Worm (Caenorhabditis elegans) whole organism, late embryonic: ENCODE data around the gene F48E3.2.

ENCODE experiments used
- T23F11.4 ChIP-seq: fragments of 200-800 bp; sonication (Bioruptor generic); optimal IDR thresholded peaks from 2 replicates; lab custom pipeline; 2018; ENCODE audit warnings: mild to moderate bottlenecking, missing genetic modification characterization, missing compliant biosample characterization
- ama-1 ChIP-seq: fragments of 150-350 bp; optimal IDR thresholded peaks from 2 replicates; lab custom pipeline; 2014
- pag-3 ChIP-seq: sonication (generic microtip); optimal IDR thresholded peaks from 2 replicates; lab custom pipeline; 2016; ENCODE audit warnings: missing compliant biosample characterization, missing genetic modification characterization, borderline replicate concordance
- pha-4 ChIP-seq: fragments of 150-350 bp; optimal IDR thresholded peaks from 2 replicates; lab custom pipeline; 2018; ENCODE audit warnings: missing biosample characterization, missing genetic modification reagents, missing genetic modification characterization
- rnt-1 ChIP-seq: sonication (generic microtip); optimal IDR thresholded peaks from 2 replicates; lab custom pipeline; 2016; ENCODE audit warnings: missing genetic modification characterization, missing compliant biosample characterization

DNA sequence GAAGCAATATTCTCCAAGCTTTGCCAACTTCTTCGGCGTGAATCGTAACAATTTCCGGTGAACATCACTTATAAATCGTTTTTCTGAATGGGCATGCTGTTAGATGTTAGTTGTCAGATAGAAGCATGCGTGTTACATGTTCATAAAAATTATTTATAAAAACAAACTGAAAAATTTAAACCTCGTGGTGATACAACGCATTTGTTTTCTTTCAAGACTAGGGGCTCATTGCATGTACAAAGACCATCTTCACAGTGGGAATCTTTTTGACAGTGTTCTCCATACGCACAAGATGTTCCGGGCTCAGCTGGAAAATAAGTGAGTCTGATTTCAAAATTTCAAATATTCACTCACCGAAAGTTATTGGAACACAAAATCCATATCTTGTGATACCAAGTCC is 19.8 kb upstream of the F48E3.2 start:
- no peak for TF ChIP-seq pag-3 (tag; lab: Kevin White, UChicago)
- TF ChIP-seq ama-1: no peak
- no peak for TF ChIP-seq T23F11.4 (GFP tag; lab: Kevin White, UChicago)
- TF ChIP-seq pha-4 (tag; lab: Kevin White, UChicago): no peak
- no peak for TF ChIP-seq rnt-1
